Worm (Caenorhabditis elegans) whole organism, early embryonic: ENCODE measurements around the gene col-72.

Experiments used
- ama-1 ChIP-seq: fragments of 150-350 bp; optimal IDR thresholded peaks from 2 replicates; lab custom pipeline; 2014
- tbx-11 ChIP-seq: fragments of 200-800 bp; sonication (Bioruptor generic); IDR thresholded peaks from 2 replicates; pipeline ENCODE4 v1.3.6; 2022; ENCODE audit warnings: missing genetic modification characterization, missing compliant biosample characterization

- TF ChIP-seq ama-1 (lab: Kevin White, UChicago), result no peak
- no peak for TF ChIP-seq tbx-11 (GFP tag; lab: Robert Waterston, UW)
Measured at ce11 chrII:3546381-3546931, 22.5 kb upstream of the col-72 start, which contains the start of gene apd-3.
